Worm (Caenorhabditis elegans) whole organism, midembryonic: ENCODE data around the gene rib-1.

Source experiments
- T22C8.4 ChIP-seq: fragments of 200-800 bp; sonication (Bioruptor generic); IDR thresholded peaks from 2 replicates; pipeline ENCODE4 v1.3.6; 2022; ENCODE audit warnings: missing genetic modification characterization, missing compliant biosample characterization
- cog-1 ChIP-seq: sonication (generic microtip); optimal IDR thresholded peaks from 2 replicates; lab custom pipeline; 2016; ENCODE audit warnings: missing genetic modification characterization, missing compliant biosample characterization
- flt-1 ChIP-seq: fragments of 200-800 bp; sonication (Bioruptor generic); IDR thresholded peaks from 2 replicates; pipeline ENCODE4 v1.3.6; 2022; ENCODE audit warnings: missing genetic modification characterization, missing compliant biosample characterization
- klf-2 ChIP-seq: fragments of 200-800 bp; sonication (Bioruptor generic); conservative IDR thresholded peaks from 2 replicates; pipeline ENCODE4 v1.3.6; 2022; ENCODE audit warnings: missing genetic modification reagents, missing genetic modification characterization, missing compliant biosample characterization
- med-1 ChIP-seq: sonication (generic microtip); optimal IDR thresholded peaks from 2 replicates; lab custom pipeline; 2017; ENCODE audit warnings: missing genetic modification characterization, mild to moderate bottlenecking, missing compliant biosample characterization, antibody characterized with exemption, missing genetic modification reagents; ENCODE audit not compliant: insufficient read depth
- ref-1 ChIP-seq: fragments of 200-800 bp; sonication (Bioruptor generic); conservative IDR thresholded peaks from 2 replicates; pipeline ENCODE4 v1.3.6; 2022; ENCODE audit warnings: missing genetic modification reagents, missing genetic modification characterization, missing compliant biosample characterization
- tab-1 ChIP-seq: fragments of 200-800 bp; sonication (Bioruptor generic); IDR thresholded peaks from 2 replicates; pipeline ENCODE4 v1.3.6; 2022; ENCODE audit warnings: missing genetic modification characterization, missing compliant biosample characterization

DNA sequence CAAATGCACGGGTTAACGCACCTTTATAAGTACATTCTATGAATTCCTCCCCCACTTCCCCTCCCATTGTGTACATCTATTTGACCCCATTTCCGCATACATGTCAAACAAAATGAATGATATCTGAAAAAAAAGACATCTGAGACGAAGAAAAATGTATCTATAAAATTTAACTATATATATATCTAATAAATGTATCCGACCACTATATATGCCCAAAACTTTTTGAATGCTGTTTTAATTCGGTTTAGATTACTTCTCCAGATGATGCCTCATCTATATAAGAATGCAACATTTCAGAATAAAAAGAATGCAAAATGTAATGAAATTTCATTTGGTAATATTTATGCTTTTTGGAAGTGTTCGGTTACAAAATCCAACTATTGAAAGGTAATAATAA, at the start of gene rib-1:
- TF ChIP-seq med-1 (no peak), klf-2 (GFP tag; lab: Robert Waterston, UW) (no peak), flt-1 (GFP tag; lab: Robert Waterston, UW) (no peak), ref-1 (GFP tag; lab: Robert Waterston, UW) (no peak), T22C8.4 (no peak), tab-1 (no peak), cog-1 (tag; lab: Kevin White, UChicago) (no peak)
